Fruit fly (Drosophila melanogaster): Measurements from ENCODE around the gene CG10096.

Gene CG10096

dm6 chr3R:12401672-12402296 lies 6.0 kb upstream of the CG10096 start, which contains the start of gene DNAlig3 (continued):
- no peak for TF ChIP-seq prd (optimal IDR thresholded peaks at IDR 0.05)
- no peak for TF ChIP-seq prd (GFP tag; IDR thresholded peaks at IDR 0.05)
- peak; percentile 2 for TF ChIP-seq CG4617 (GFP tag; optimal IDR thresholded peaks at IDR 0.05; ENCODE audit: borderline replicate concordance)
- TF ChIP-seq Dll (GFP tag; IDR thresholded peaks at IDR 0.05; ENCODE audit: partially characterized antibody), result peak; percentile 73
- TF ChIP-seq TFAM (GFP tag; optimal IDR thresholded peaks at IDR 0.05), result no peak
- peak; percentile 45; the same call in 1 of the 3 replicates for TF ChIP-seq CG16813 (GFP tag; IDR thresholded peaks at IDR 0.05; ENCODE audit: partially characterized antibody)
- no peak for TF ChIP-seq Mrtf (GFP tag; IDR thresholded peaks at IDR 0.05)
- TF ChIP-seq E2f2 (GFP tag; IDR thresholded peaks at IDR 0.05), result peak; percentile 89
- no peak for TF ChIP-seq CoRest (tag; optimal IDR thresholded peaks at IDR 0.05)
- no peak for TF ChIP-seq CG11093 (GFP tag; IDR thresholded peaks at IDR 0.05)
- TF ChIP-seq z (GFP tag; IDR thresholded peaks at IDR 0.05), result no peak
- TF ChIP-seq CG9797 (GFP tag; optimal IDR thresholded peaks at IDR 0.05), result peak; percentile 17
- TF ChIP-seq CG12744 (GFP tag; optimal IDR thresholded peaks at IDR 0.05), result no peak
- TF ChIP-seq Ets97D (GFP tag; optimal IDR thresholded peaks at IDR 0.05), result no peak
- no peak for TF ChIP-seq Mes4 (GFP tag; optimal IDR thresholded peaks at IDR 0.05)
- TF ChIP-seq row (GFP tag; IDR thresholded peaks at IDR 0.05), result no peak; the same call in 2 of the 3 replicates
- TF ChIP-seq Max (GFP tag; optimal IDR thresholded peaks at IDR 0.05), result no peak
- TF ChIP-seq ATbp (GFP tag; optimal IDR thresholded peaks at IDR 0.05), result no peak
- no peak for TF ChIP-seq CG14014 (GFP tag; IDR thresholded peaks at IDR 0.05)
- no peak for TF ChIP-seq usp (GFP tag; optimal IDR thresholded peaks at IDR 0.05)
- TF ChIP-seq CG18011 (GFP tag; optimal IDR thresholded peaks at IDR 0.05), result no peak
- TF ChIP-seq toy (GFP tag; IDR thresholded peaks at IDR 0.05), result no peak
- TF ChIP-seq CG13894 (tag; optimal IDR thresholded peaks at IDR 0.05), result no peak
- TF ChIP-seq CG7928 (GFP tag; optimal IDR thresholded peaks at IDR 0.05), result no peak
- no peak for TF ChIP-seq Antp (GFP tag; optimal IDR thresholded peaks at IDR 0.05)
- TF ChIP-seq CG1233 (GFP tag; optimal IDR thresholded peaks at IDR 0.05), result no peak
- TF ChIP-seq Atf6 (GFP tag; IDR thresholded peaks at IDR 0.05), result no peak
- no peak for TF ChIP-seq dan (GFP tag; IDR thresholded peaks at IDR 0.05)
- TF ChIP-seq CG18476 (GFP tag; optimal IDR thresholded peaks at IDR 0.05), result no peak
- TF ChIP-seq pfk (GFP tag; optimal IDR thresholded peaks at IDR 0.05), result no peak
- TF ChIP-seq scrt (GFP tag; optimal IDR thresholded peaks at IDR 0.05), result peak; percentile 53
- no peak for TF ChIP-seq lilli (GFP tag; optimal IDR thresholded peaks at IDR 0.05)
- TF ChIP-seq Dip2 (GFP tag; IDR thresholded peaks at IDR 0.05), result no peak
- peak; percentile 83 for TF ChIP-seq CG12769 (tag; optimal IDR thresholded peaks at IDR 0.05)
- TF ChIP-seq cato (GFP tag; optimal IDR thresholded peaks at IDR 0.05; ENCODE audit: borderline replicate concordance), result no peak
- no peak for TF ChIP-seq hth (optimal IDR thresholded peaks at IDR 0.05)
- TF ChIP-seq pho (GFP tag; optimal IDR thresholded peaks at IDR 0.05), result no peak
- TF ChIP-seq CG10147 (GFP tag; optimal IDR thresholded peaks at IDR 0.05), result no peak
- TF ChIP-seq psq (GFP tag; optimal IDR thresholded peaks at IDR 0.05), result no peak
- no peak for TF ChIP-seq fd3F (GFP tag; optimal IDR thresholded peaks at IDR 0.05)
- TF ChIP-seq CG34376 (GFP tag; optimal IDR thresholded peaks at IDR 0.05), result peak; percentile 44
- no peak for TF ChIP-seq CG3163 (GFP tag; optimal IDR thresholded peaks at IDR 0.05)
- TF ChIP-seq CG8290 (GFP tag; optimal IDR thresholded peaks at IDR 0.05), result no peak
- peak in 1 of 2 experiments; percentile 40 for TF ChIP-seq CG8290 (tag; optimal IDR thresholded peaks at IDR 0.05)
- no peak for TF ChIP-seq CG4854 (GFP tag; optimal IDR thresholded peaks at IDR 0.05)
- TF ChIP-seq hb (GFP tag; IDR thresholded peaks at IDR 0.05; ENCODE audit: partially characterized antibody), result 0 out of 3 replicates have a peak, but pooled peaks have one; percentile 64
- no peak for TF ChIP-seq CG17912 (GFP tag; optimal IDR thresholded peaks at IDR 0.05)
- no peak for TF ChIP-seq lmd (GFP tag; IDR thresholded peaks at IDR 0.05)
- no peak for TF ChIP-seq CG9876 (GFP tag; optimal IDR thresholded peaks at IDR 0.05)
- no peak for TF ChIP-seq pros (GFP tag; optimal IDR thresholded peaks at IDR 0.05)
- no peak for TF ChIP-seq Gug (GFP tag; IDR thresholded peaks at IDR 0.05)
